Fruit fly (Drosophila melanogaster) whole organism, pupa: Measurements from ENCODE around the gene CapaR.
A peak's percentile ranks its signal among the peaks of the same experiment; 100 is the strongest.

Experiments
- CG10348 ChIP-seq: fragments of 200-800 bp; sonication (Bioruptor generic); IDR thresholded peaks from 2 replicates; pipeline ENCODE4 v1.3.6; 2022; ENCODE audit warnings: missing biosample characterization, missing genetic modification characterization
- CG12605 ChIP-seq: fragments of 200-800 bp; sonication (Bioruptor generic); IDR thresholded peaks from 2 replicates; pipeline ENCODE4 v1.3.6; 2022; ENCODE audit warnings: missing biosample characterization, missing genetic modification characterization
- CG13204 ChIP-seq: fragments of 200-800 bp; sonication (Bioruptor generic); optimal IDR thresholded peaks from 2 replicates; lab custom pipeline; 2018; ENCODE audit warnings: missing biosample characterization, mild to moderate bottlenecking, missing genetic modification characterization, moderate library complexity
- CG14655 ChIP-seq: fragments of 200-800 bp; sonication (Bioruptor generic); optimal IDR thresholded peaks from 3 replicates; lab custom pipeline; 2017; ENCODE audit warnings: mild to moderate bottlenecking, missing biosample characterization, missing genetic modification reagents, missing genetic modification characterization
- CG15710 ChIP-seq: fragments of 200-800 bp; sonication (Bioruptor generic); optimal IDR thresholded peaks from 2 replicates; lab custom pipeline; 2018; ENCODE audit warnings: missing biosample characterization, mild to moderate bottlenecking, missing genetic modification characterization, moderate library complexity
- CG17806 ChIP-seq: fragments of 200-800 bp; sonication (Bioruptor generic); optimal IDR thresholded peaks from 2 replicates; lab custom pipeline; 2018; ENCODE audit warnings: missing biosample characterization, mild to moderate bottlenecking, missing genetic modification characterization, moderate library complexity
- CG32121 ChIP-seq: fragments of 200-800 bp; sonication (Bioruptor generic); IDR thresholded peaks from 2 replicates; pipeline ENCODE4 v1.3.6; 2022; ENCODE audit warnings: missing biosample characterization, missing genetic modification characterization
- CG34367 ChIP-seq: fragments of 200-800 bp; sonication (Bioruptor generic); optimal IDR thresholded peaks from 2 replicates; lab custom pipeline; 2018; ENCODE audit warnings: missing biosample characterization, mild to moderate bottlenecking, missing genetic modification characterization
- CG4496 ChIP-seq: fragments of 200-800 bp; sonication (Bioruptor generic); IDR thresholded peaks from 3 replicates; pipeline ENCODE4 v1.3.6; 2022; ENCODE audit warnings: missing biosample characterization, missing genetic modification characterization
- CG8159 ChIP-seq: fragments of 200-800 bp; sonication (Bioruptor generic); optimal IDR thresholded peaks from 3 replicates; lab custom pipeline; 2018; ENCODE audit warnings: missing biosample characterization, mild to moderate bottlenecking, missing genetic modification characterization, moderate library complexity
- CG8301 ChIP-seq: fragments of 200-800 bp; sonication (Bioruptor generic); optimal IDR thresholded peaks from 2 replicates; lab custom pipeline; 2018; ENCODE audit warnings: missing biosample characterization, mild to moderate bottlenecking, missing genetic modification characterization
- CG9948 ChIP-seq: fragments of 200-800 bp; sonication (Bioruptor generic); optimal IDR thresholded peaks from 2 replicates; lab custom pipeline; 2018; ENCODE audit warnings: missing biosample characterization, mild to moderate bottlenecking, missing genetic modification characterization, moderate library complexity
- D1 ChIP-seq: fragments of 200-800 bp; sonication (Bioruptor generic); optimal IDR thresholded peaks from 2 replicates; lab custom pipeline; 2018; ENCODE audit warnings: missing biosample characterization, mild to moderate bottlenecking, missing genetic modification characterization, moderate library complexity
- EcR ChIP-seq: fragments of 200-800 bp; sonication (Bioruptor generic); optimal IDR thresholded peaks from 3 replicates; lab custom pipeline; 2019; ENCODE audit warnings: missing biosample characterization, missing genetic modification characterization, mild to moderate bottlenecking, moderate library complexity, missing genetic modification reagents
- Ets98B ChIP-seq: fragments of 200-800 bp; sonication (Bioruptor generic); IDR thresholded peaks from 2 replicates; pipeline ENCODE4 v1.3.6; 2022; ENCODE audit warnings: missing biosample characterization, missing genetic modification characterization
- Pif1A ChIP-seq: fragments of 200-800 bp; sonication (Bioruptor generic); optimal IDR thresholded peaks from 3 replicates; lab custom pipeline; 2016; ENCODE audit warnings: missing biosample characterization, missing genetic modification characterization
- Pif1B ChIP-seq: fragments of 200-800 bp; sonication (Bioruptor generic); optimal IDR thresholded peaks from 3 replicates; lab custom pipeline; 2016; ENCODE audit warnings: missing biosample characterization, missing genetic modification characterization
- Snoo ChIP-seq: fragments of 200-800 bp; sonication (Bioruptor generic); optimal IDR thresholded peaks from 3 replicates; lab custom pipeline; 2017; ENCODE audit warnings: missing biosample characterization, mild to moderate bottlenecking, missing genetic modification characterization, inconsistent platforms
- fd96Ca ChIP-seq: fragments of 200-800 bp; sonication (Bioruptor generic); IDR thresholded peaks from 3 replicates; pipeline ENCODE4 v1.3.6; 2022; ENCODE audit warnings: missing biosample characterization, missing genetic modification characterization
- gl ChIP-seq: fragments of 200-800 bp; sonication (Bioruptor generic); optimal IDR thresholded peaks from 2 replicates; lab custom pipeline; 2018; ENCODE audit warnings: missing biosample characterization, mild to moderate bottlenecking, missing genetic modification characterization
- rn ChIP-seq: fragments of 200-800 bp; sonication (Bioruptor generic); IDR thresholded peaks from 2 replicates; pipeline ENCODE4 v1.3.6; 2022; ENCODE audit warnings: missing biosample characterization, missing genetic modification characterization

Gene CapaR

dm6 chr3L:21562081-21562480 is at the start of gene CapaR:
Gene CapaR, minus strand, starts transcription at chr3L:21562181.
- TF ChIP-seq CG4496 = no peak
- TF ChIP-seq CG32121 (GFP tag; lab: Robert Waterston, UW) = no peak
- TF ChIP-seq Pif1A (GFP tag; lab: Kevin White, UChicago) = no peak
- TF ChIP-seq EcR = no peak
- TF ChIP-seq D1 (tag; lab: Kevin White, UChicago) = no peak
- TF ChIP-seq CG8159 (tag; lab: Kevin White, UChicago) = no peak
- no peak for TF ChIP-seq CG17806
- TF ChIP-seq CG9948 = no peak
- TF ChIP-seq CG12605 (GFP tag; lab: Robert Waterston, UW) = no peak
- TF ChIP-seq rn (GFP tag; lab: Robert Waterston, UW) = no peak
- no peak for TF ChIP-seq CG8301 (tag; lab: Kevin White, UChicago)
- no peak for TF ChIP-seq CG13204 (GFP tag; lab: Kevin White, UChicago)
- no peak for TF ChIP-seq CG15710 (tag; lab: Kevin White, UChicago)
- no peak for TF ChIP-seq Snoo (tag; lab: Kevin White, UChicago)
- no peak for TF ChIP-seq Pif1B (GFP tag; lab: Kevin White, UChicago)
- no peak for TF ChIP-seq CG10348
- no peak for TF ChIP-seq gl

- TF ChIP-seq CG8301 (tag; lab: Kevin White, UChicago) = no peak
Measured at dm6 chr3L:21610535-21610934, 48.6 kb upstream of the CapaR start.

dm6 chr3L:21604265-21604664 is 42.3 kb upstream of the CapaR start:
- TF ChIP-seq CG12605 (GFP tag; lab: Robert Waterston, UW) = no peak
- peak; percentile 88 for TF ChIP-seq D1 (tag; lab: Kevin White, UChicago)

dm6 chr3L:21602275-21602674 is 40.3 kb upstream of the CapaR start:
- TF ChIP-seq CG17806 = peak; percentile 51
- peak; percentile 36 for TF ChIP-seq CG15710 (tag; lab: Kevin White, UChicago)
- peak; percentile 22 for TF ChIP-seq CG34367
- peak; percentile 65 for TF ChIP-seq CG9948
- TF ChIP-seq CG8301 (tag; lab: Kevin White, UChicago) = no peak
- TF ChIP-seq CG14655 = peak; percentile 55
- TF ChIP-seq, all 21 proteins: peak for 5

dm6 chr3L:21598337-21598736 is 36.4 kb upstream of the CapaR start:
- TF ChIP-seq CG12605 (GFP tag; lab: Robert Waterston, UW) (no peak), CG13204 (GFP tag; lab: Kevin White, UChicago) (peak; percentile 46), CG9948 (no peak)

dm6 chr3L:21594408-21594807 is 32.4 kb upstream of the CapaR start:
- TF ChIP-seq CG14655 (peak; percentile 52), Snoo (tag; lab: Kevin White, UChicago) (peak; percentile 35), CG9948 (peak; percentile 54), CG13204 (GFP tag; lab: Kevin White, UChicago) (peak; percentile 33), gl (peak; percentile 32), CG4496 (peak; percentile 65; the same call in 1 of the 3 replicates), Pif1B (GFP tag; lab: Kevin White, UChicago) (peak; percentile 20), CG8301 (tag; lab: Kevin White, UChicago) (peak; percentile 30), CG8159 (tag; lab: Kevin White, UChicago) (peak; percentile 59), D1 (tag; lab: Kevin White, UChicago) (no peak), CG32121 (GFP tag; lab: Robert Waterston, UW) (no peak), EcR (no peak), Pif1A (GFP tag; lab: Kevin White, UChicago) (peak; percentile 40), CG12605 (GFP tag; lab: Robert Waterston, UW) (no peak), fd96Ca (GFP tag; lab: Robert Waterston, UW) (no peak), rn (GFP tag; lab: Robert Waterston, UW) (no peak), CG10348 (no peak), CG34367 (peak; percentile 29), CG15710 (tag; lab: Kevin White, UChicago) (peak; percentile 52), Ets98B (no peak), CG17806 (peak; percentile 58)
- TF ChIP-seq, all 21 proteins: peak for 13

DNA sequence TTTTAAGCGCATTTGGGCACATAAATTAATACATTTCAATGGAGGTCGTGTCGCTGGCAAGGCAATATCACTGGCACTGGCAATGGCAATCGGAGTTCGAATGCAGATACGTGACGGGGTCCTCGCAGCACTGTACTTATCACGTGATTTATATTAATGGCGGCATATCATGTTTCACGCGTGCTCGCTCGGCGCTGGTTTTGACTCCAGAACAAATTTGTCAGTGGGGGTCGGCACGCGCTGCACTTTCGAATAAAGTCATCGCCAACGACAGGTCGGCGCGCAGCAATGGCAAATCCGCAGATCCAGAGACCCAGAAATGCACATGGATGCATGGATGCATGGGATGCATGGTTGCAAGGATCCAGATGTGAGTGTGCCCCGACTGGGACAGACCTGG is 29.3 kb upstream of the CapaR start:
- TF ChIP-seq CG8159 (tag; lab: Kevin White, UChicago) (no peak), CG4496 (no peak), rn (GFP tag; lab: Robert Waterston, UW) (no peak), fd96Ca (GFP tag; lab: Robert Waterston, UW) (no peak), CG34367 (no peak), CG32121 (GFP tag; lab: Robert Waterston, UW) (no peak), CG12605 (GFP tag; lab: Robert Waterston, UW) (no peak), CG17806 (no peak), D1 (tag; lab: Kevin White, UChicago) (no peak), gl (no peak), CG15710 (tag; lab: Kevin White, UChicago) (no peak), EcR (no peak), CG8301 (tag; lab: Kevin White, UChicago) (no peak), Pif1B (GFP tag; lab: Kevin White, UChicago) (no peak), Pif1A (GFP tag; lab: Kevin White, UChicago) (no peak), CG10348 (no peak), CG13204 (GFP tag; lab: Kevin White, UChicago) (no peak), Ets98B (no peak), CG14655 (no peak)
